Worm (Caenorhabditis elegans): Measurements from ENCODE around the gene F44E2.9.
A peak's percentile ranks its signal among the peaks of the same experiment; 100 is the strongest.

Gene F44E2.9

DNA sequence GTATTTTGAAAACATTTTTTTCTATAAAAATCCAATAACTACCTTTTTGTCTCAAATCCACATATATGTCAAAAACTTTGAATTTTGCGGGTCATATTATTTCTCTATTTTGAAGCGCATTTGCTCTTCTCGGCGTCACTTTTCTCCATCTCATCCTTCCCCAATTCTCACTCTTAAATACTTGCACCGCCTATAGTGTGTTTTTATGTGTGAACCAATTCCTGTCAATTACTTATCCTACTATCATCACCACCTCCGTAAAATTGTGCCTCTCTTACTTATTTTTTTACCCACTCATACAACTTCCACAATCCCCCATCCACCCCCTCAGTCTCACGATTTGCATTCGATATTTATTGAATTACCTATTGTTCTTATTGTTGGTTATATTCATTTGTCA, 44.5 kb downstream of the F44E2.9 start:
- TF ChIP-seq ama-1 (optimal IDR thresholded peaks at IDR 0.05) (no peak), tbx-2 (tag; optimal IDR thresholded peaks at IDR 0.05) (no peak), lin-11 (tag; optimal IDR thresholded peaks at IDR 0.05) (no peak), hlh-30 (tag; optimal IDR thresholded peaks at IDR 0.05; ENCODE audit: insufficient read depth) (no peak), K09A11.1 (tag; optimal IDR thresholded peaks at IDR 0.05; ENCODE audit: insufficient read depth) (no peak)

- TF ChIP-seq ceh-45 (GFP tag; IDR thresholded peaks at IDR 0.05), result no peak
- TF ChIP-seq T23F11.4 (GFP tag; optimal IDR thresholded peaks at IDR 0.05), result no peak
- TF ChIP-seq pqm-1 (tag; optimal IDR thresholded peaks at IDR 0.05), result peak; percentile 71
- TF ChIP-seq ttx-3 (tag; optimal IDR thresholded peaks at IDR 0.05), result no peak
- TF ChIP-seq pros-1 (tag; optimal IDR thresholded peaks at IDR 0.05), result peak; percentile 100
- TF ChIP-seq npax-4 (tag; optimal IDR thresholded peaks at IDR 0.05), result no peak
- TF ChIP-seq ahr-1 (tag; optimal IDR thresholded peaks at IDR 0.05), result no peak
- peak; percentile 32 for TF ChIP-seq eyg-1 (tag; optimal IDR thresholded peaks at IDR 0.05)
- TF ChIP-seq sox-4 (tag; optimal IDR thresholded peaks at IDR 0.05), result no peak
- TF ChIP-seq K09A11.1 (tag; optimal IDR thresholded peaks at IDR 0.05; ENCODE audit: insufficient read depth), result peak; percentile 81
- peak; percentile 92 for TF ChIP-seq ceh-34 (tag; optimal IDR thresholded peaks at IDR 0.05)
- no peak for TF ChIP-seq K02D7.2 (tag; optimal IDR thresholded peaks at IDR 0.05)
- TF ChIP-seq hlh-13 (GFP tag; optimal IDR thresholded peaks at IDR 0.05), result no peak
- no peak for TF ChIP-seq lin-11 (tag; optimal IDR thresholded peaks at IDR 0.05)
- TF ChIP-seq fax-1 (tag; optimal IDR thresholded peaks at IDR 0.05), result peak; percentile 26
- TF ChIP-seq ceh-22 (tag; optimal IDR thresholded peaks at IDR 0.05), result peak; percentile 32
- TF ChIP-seq hlh-6 (tag; optimal IDR thresholded peaks at IDR 0.05), result peak; percentile 64
- no peak for TF ChIP-seq elt-4 (tag; optimal IDR thresholded peaks at IDR 0.05)
- no peak for TF ChIP-seq ceh-24 (tag; optimal IDR thresholded peaks at IDR 0.05)
- TF ChIP-seq ceh-48 (tag; optimal IDR thresholded peaks at IDR 0.05), result no peak
- no peak for TF ChIP-seq hlh-15 (tag; optimal IDR thresholded peaks at IDR 0.05)
- TF ChIP-seq ztf-16 (tag; optimal IDR thresholded peaks at IDR 0.05), result peak; percentile 8
- no peak for TF ChIP-seq nhr-11 (tag; optimal IDR thresholded peaks at IDR 0.05)
- TF ChIP-seq pha-4 (tag; optimal IDR thresholded peaks at IDR 0.05), result no peak
- TF ChIP-seq unc-3 (GFP tag; conservative IDR thresholded peaks at IDR 0.05), result no peak
- TF ChIP-seq unc-3 (tag; optimal IDR thresholded peaks at IDR 0.05), result no peak
- no peak for TF ChIP-seq gmeb-2 (tag; optimal IDR thresholded peaks at IDR 0.05)
- TF ChIP-seq ama-1 (optimal IDR thresholded peaks at IDR 0.05), result peak; percentile 91
- peak; percentile 95 for TF ChIP-seq pax-1 (tag; optimal IDR thresholded peaks at IDR 0.05)
- TF ChIP-seq ref-2 (tag; optimal IDR thresholded peaks at IDR 0.05), result peak; percentile 93
- TF ChIP-seq C38D4.7 (GFP tag; optimal IDR thresholded peaks at IDR 0.05), result no peak
- TF ChIP-seq Y22D7AL.16 (tag; optimal IDR thresholded peaks at IDR 0.05), result no peak
- no peak for TF ChIP-seq pag-3 (tag; optimal IDR thresholded peaks at IDR 0.05; ENCODE audit: borderline replicate concordance)
- peak; percentile 99 for TF ChIP-seq unc-55 (GFP tag; optimal IDR thresholded peaks at IDR 0.05)
- TF ChIP-seq sox-2 (GFP tag; IDR thresholded peaks at IDR 0.05), result 0 out of 2 replicates have a peak, but pooled peaks have one; percentile 3
- peak; percentile 97 for TF ChIP-seq ceh-31 (tag; optimal IDR thresholded peaks at IDR 0.05)
- TF ChIP-seq mec-3 (tag; optimal IDR thresholded peaks at IDR 0.05; ENCODE audit: borderline replicate concordance), result no peak
- peak; percentile 67 for TF ChIP-seq sdc-2 (tag; optimal IDR thresholded peaks at IDR 0.05)
- TF ChIP-seq lim-6 (tag; optimal IDR thresholded peaks at IDR 0.05), result peak; percentile 68
- TF ChIP-seq unc-86 (tag; optimal IDR thresholded peaks at IDR 0.05), result peak; percentile 29
- peak; percentile 63 for TF ChIP-seq pha-2 (tag; optimal IDR thresholded peaks at IDR 0.05)
- TF ChIP-seq dmd-4 (tag; optimal IDR thresholded peaks at IDR 0.05; ENCODE audit: borderline replicate concordance), result peak; percentile 64
- no peak for TF ChIP-seq odd-2 (tag; optimal IDR thresholded peaks at IDR 0.05)
- peak; percentile 84 for TF ChIP-seq unc-42 (tag; optimal IDR thresholded peaks at IDR 0.05)
- TF ChIP-seq ets-4 (tag; optimal IDR thresholded peaks at IDR 0.05), result peak; percentile 85
- TF ChIP-seq dve-1 (tag; optimal IDR thresholded peaks at IDR 0.05), result peak; percentile 98
- peak; percentile 78 for TF ChIP-seq hlh-8 (tag; optimal IDR thresholded peaks at IDR 0.05)
Measured at ce11 chrIII:8801864-8802818, 48.2 kb downstream of the F44E2.9 start.

Measured in whole organism, late embryonic.